Fruit fly (Drosophila melanogaster) whole organism, adult: Measurements from ENCODE around the gene CG12439.

Source experiments
- CG7045 ChIP-seq: fragments of 200-800 bp; sonication (Bioruptor generic); optimal IDR thresholded peaks from 2 replicates; lab custom pipeline; 2017; ENCODE audit warnings: missing biosample characterization, mild to moderate bottlenecking, missing genetic modification characterization
- cnc ChIP-seq, 2 experiments: fragments of >200 bp; optimal IDR thresholded peaks; 2 replicates each; lab custom pipeline; 2017

DNA sequence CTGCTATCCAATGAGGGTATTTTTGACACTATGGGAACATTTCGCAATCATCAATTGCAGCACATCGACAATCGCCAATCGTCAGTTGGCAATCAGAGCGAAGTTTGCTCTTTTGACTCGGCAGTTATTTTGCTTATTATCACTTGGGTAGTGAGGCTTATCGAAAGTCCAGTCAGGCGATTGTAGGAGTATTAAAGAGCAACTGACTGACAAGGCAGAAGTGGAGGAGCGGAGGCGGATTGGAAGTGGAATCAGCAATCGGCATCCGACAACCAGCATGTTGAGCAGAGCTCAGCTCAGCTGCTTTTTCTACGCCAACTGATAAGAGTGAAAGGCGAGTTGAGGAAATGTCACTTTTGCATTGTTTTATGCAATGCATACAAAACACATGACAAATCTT lies 45.5 kb downstream of the CG12439 start:
- TF ChIP-seq cnc (optimal IDR thresholded peaks at IDR 0.05; lab: Kevin White, UChicago): no peak
- TF ChIP-seq CG7045 (GFP tag; lab: Kevin White, UChicago): no peak
